Fruit fly (Drosophila melanogaster) whole organism, embryonic: ENCODE measurements around the gene CG15390.

ENCODE experiments used
- CG10543 ChIP-seq: fragments of 200-800 bp; sonication (Bioruptor generic); optimal IDR thresholded peaks from 3 replicates; lab custom pipeline; 2017; ENCODE audit warnings: missing biosample characterization, mild to moderate bottlenecking, missing genetic modification characterization, moderate library complexity
- CG11085 ChIP-seq: fragments of 200-800 bp; sonication (Bioruptor generic); IDR thresholded peaks from 2 replicates; pipeline ENCODE4 v1.3.6; 2022; ENCODE audit warnings: missing biosample characterization, missing genetic modification characterization
- CG11093 ChIP-seq: fragments of 200-800 bp; sonication (Bioruptor generic); IDR thresholded peaks from 3 replicates; pipeline ENCODE4 v1.3.6; 2022; ENCODE audit warnings: missing biosample characterization, missing genetic modification characterization
- CG13287 ChIP-seq: fragments of 200-800 bp; sonication (Bioruptor generic); IDR thresholded peaks from 2 replicates; pipeline ENCODE4 v1.3.6; 2022; ENCODE audit warnings: missing biosample characterization, missing genetic modification characterization; ENCODE audit not compliant: partially characterized antibody
- CG13424 ChIP-seq: fragments of 200-800 bp; sonication (Bioruptor generic); optimal IDR thresholded peaks from 2 replicates; lab custom pipeline; 2019; ENCODE audit warnings: missing biosample characterization, mild to moderate bottlenecking, missing genetic modification characterization, moderate library complexity
- CG15601 ChIP-seq: fragments of 200-800 bp; sonication (Bioruptor generic); optimal IDR thresholded peaks from 3 replicates; lab custom pipeline; 2019; ENCODE audit warnings: missing biosample characterization, mild to moderate bottlenecking, missing genetic modification characterization, moderate library complexity
- CG17829 ChIP-seq: fragments of 200-800 bp; optimal IDR thresholded peaks from 2 replicates; lab custom pipeline; 2019; ENCODE audit warnings: missing biosample characterization, mild to moderate bottlenecking, missing genetic modification characterization, moderate library complexity
- CG1792 ChIP-seq: fragments of 200-800 bp; sonication (Bioruptor generic); optimal IDR thresholded peaks from 2 replicates; lab custom pipeline; 2016; ENCODE audit warnings: missing biosample characterization, missing genetic modification characterization
- CG18476 ChIP-seq: fragments of 200-800 bp; sonication (Bioruptor generic); optimal IDR thresholded peaks from 2 replicates; lab custom pipeline; 2016; ENCODE audit warnings: missing biosample characterization, mild to moderate bottlenecking, missing genetic modification characterization
- CG2889 ChIP-seq: fragments of 200-800 bp; sonication (Bioruptor generic); IDR thresholded peaks from 3 replicates; pipeline ENCODE4 v1.3.6; 2022; ENCODE audit warnings: missing biosample characterization, missing genetic modification characterization
- CG31441 ChIP-seq: fragments of 200-800 bp; sonication (Bioruptor generic); IDR thresholded peaks from 2 replicates; pipeline ENCODE4 v1.3.6; 2022; ENCODE audit warnings: missing biosample characterization, missing genetic modification characterization
- CG34376 ChIP-seq: fragments of 200-800 bp; sonication (Bioruptor generic); optimal IDR thresholded peaks from 2 replicates; lab custom pipeline; 2018; ENCODE audit warnings: missing biosample characterization, mild to moderate bottlenecking, missing genetic modification characterization
- CG4854 ChIP-seq: fragments of 200-800 bp; sonication (Bioruptor generic); optimal IDR thresholded peaks from 2 replicates; lab custom pipeline; 2016; ENCODE audit warnings: missing biosample characterization, missing genetic modification characterization, inconsistent platforms
- CG7786 ChIP-seq: fragments of 200-800 bp; sonication (Bioruptor generic); optimal IDR thresholded peaks from 2 replicates; lab custom pipeline; 2016; ENCODE audit warnings: missing biosample characterization, missing genetic modification characterization
- CG7963 ChIP-seq: fragments of 200-800 bp; sonication (Bioruptor generic); IDR thresholded peaks from 3 replicates; pipeline ENCODE4 v1.3.6; 2022; ENCODE audit warnings: missing biosample characterization, missing genetic modification characterization; ENCODE audit not compliant: partially characterized antibody
- CG8765 ChIP-seq: fragments of 200-800 bp; sonication (Bioruptor generic); IDR thresholded peaks from 2 replicates; pipeline ENCODE4 v1.3.6; 2022; ENCODE audit warnings: missing biosample characterization, missing genetic modification characterization
- CG8924 ChIP-seq: fragments of 200-800 bp; optimal IDR thresholded peaks from 3 replicates; lab custom pipeline; 2019; ENCODE audit warnings: missing biosample characterization, mild to moderate bottlenecking, missing genetic modification characterization, moderate library complexity
- CrebB ChIP-seq: fragments of 200-800 bp; sonication (Bioruptor generic); optimal IDR thresholded peaks from 3 replicates; lab custom pipeline; 2018; ENCODE audit warnings: missing biosample characterization, mild to moderate bottlenecking, missing genetic modification characterization
- D19B ChIP-seq: fragments of 200-800 bp; sonication (Bioruptor generic); optimal IDR thresholded peaks from 2 replicates; lab custom pipeline; 2017; ENCODE audit warnings: missing biosample characterization, mild to moderate bottlenecking, missing genetic modification characterization
- Dad ChIP-seq: fragments of 200-800 bp; sonication (Bioruptor generic); optimal IDR thresholded peaks from 3 replicates; lab custom pipeline; 2016; ENCODE audit warnings: missing biosample characterization, missing genetic modification characterization
- Dbx ChIP-seq: fragments of 200-800 bp; sonication (Bioruptor generic); IDR thresholded peaks from 3 replicates; pipeline ENCODE4 v1.3.6; 2022; ENCODE audit warnings: missing biosample characterization, missing genetic modification characterization
- Deaf1 ChIP-seq: fragments of 200-800 bp; optimal IDR thresholded peaks from 3 replicates; lab custom pipeline; 2019; ENCODE audit warnings: missing biosample characterization, mild to moderate bottlenecking, missing genetic modification characterization, moderate library complexity
- ERR ChIP-seq: fragments of 200-800 bp; sonication (Bioruptor generic); optimal IDR thresholded peaks from 2 replicates; lab custom pipeline; 2016; ENCODE audit warnings: missing biosample characterization, missing genetic modification characterization
- Hand ChIP-seq: fragments of 200-800 bp; sonication (Bioruptor generic); optimal IDR thresholded peaks from 2 replicates; lab custom pipeline; 2017; ENCODE audit warnings: mild to moderate bottlenecking, missing biosample characterization, missing genetic modification reagents, missing genetic modification characterization
- Hr51 ChIP-seq, 2 experiments: fragments of 200-800 bp; sonication (Bioruptor generic); optimal IDR thresholded peaks; 2 replicates in 1 of 2; 3 replicates in 1 of 2; lab custom pipeline; 2016 to 2018; ENCODE audit warnings: missing biosample characterization in 2 of 2, missing genetic modification characterization in 2 of 2, mild to moderate bottlenecking in 1 of 2, moderate library complexity in 1 of 2
- Hr78 ChIP-seq, 2 experiments: fragments of 200-800 bp in 1 of 2; fragments of >200 bp in 1 of 2; sonication (Bioruptor generic) in 1 of 2; optimal IDR thresholded peaks; 2 replicates each; lab custom pipeline; 2017 to 2019; ENCODE audit warnings: missing biosample characterization in 2 of 2, missing genetic modification characterization in 2 of 2, mild to moderate bottlenecking in 1 of 2, moderate library complexity in 1 of 2
- Lim3 ChIP-seq: fragments of 200-800 bp; sonication (Bioruptor generic); IDR thresholded peaks from 2 replicates; pipeline ENCODE4 v1.3.6; 2022; ENCODE audit warnings: missing biosample characterization, missing genetic modification characterization
- Myb ChIP-seq: fragments of 200-800 bp; sonication (Bioruptor generic); optimal IDR thresholded peaks from 2 replicates; lab custom pipeline; 2016; ENCODE audit warnings: missing biosample characterization, missing genetic modification characterization
- Nf-YB ChIP-seq: fragments of 200-800 bp; sonication (Bioruptor generic); optimal IDR thresholded peaks from 3 replicates; lab custom pipeline; 2019; ENCODE audit warnings: missing biosample characterization, mild to moderate bottlenecking, missing genetic modification characterization, moderate library complexity
- Nf-YC ChIP-seq: fragments of 200-800 bp; optimal IDR thresholded peaks from 3 replicates; lab custom pipeline; 2019; ENCODE audit warnings: missing biosample characterization, mild to moderate bottlenecking, missing genetic modification characterization, moderate library complexity
- Sox102F ChIP-seq: fragments of 200-800 bp; sonication (Bioruptor generic); optimal IDR thresholded peaks from 2 replicates; lab custom pipeline; 2018; ENCODE audit warnings: missing biosample characterization, mild to moderate bottlenecking, missing genetic modification characterization, moderate library complexity
- Stat92E ChIP-seq, 3 experiments: fragments of >200 bp in 2 of 3; fragments of 200-800 bp in 1 of 3; sonication (Bioruptor generic) in 1 of 3; optimal IDR thresholded peaks; 2 replicates each; lab custom pipeline; 2017 to 2019; ENCODE audit warnings: missing biosample characterization in 3 of 3, missing genetic modification characterization in 3 of 3, mild to moderate bottlenecking in 1 of 3, moderate library complexity in 1 of 3
- corto ChIP-seq: fragments of 200-800 bp; sonication (Bioruptor generic); optimal IDR thresholded peaks from 2 replicates; lab custom pipeline; 2016; ENCODE audit warnings: missing biosample characterization, mild to moderate bottlenecking, missing genetic modification characterization, moderate library complexity
- dati ChIP-seq: fragments of 200-800 bp; sonication (Bioruptor generic); IDR thresholded peaks from 2 replicates; pipeline ENCODE4 v1.3.6; 2022; ENCODE audit warnings: missing biosample characterization, missing genetic modification characterization
- dmrt11E ChIP-seq: fragments of 200-800 bp; sonication (Bioruptor generic); optimal IDR thresholded peaks from 3 replicates; lab custom pipeline; 2018; ENCODE audit warnings: missing biosample characterization, mild to moderate bottlenecking, missing genetic modification characterization, moderate library complexity
- dmrt99B ChIP-seq: fragments of 200-800 bp; sonication (Bioruptor generic); optimal IDR thresholded peaks from 2 replicates; lab custom pipeline; 2018; ENCODE audit warnings: missing biosample characterization, mild to moderate bottlenecking, missing genetic modification characterization, moderate library complexity
- en ChIP-seq: fragments of 200-800 bp; sonication (Bioruptor generic); optimal IDR thresholded peaks from 2 replicates; lab custom pipeline; 2016; ENCODE audit warnings: missing biosample characterization, missing genetic modification characterization
- gem ChIP-seq: fragments of 200-800 bp; sonication (Bioruptor generic); optimal IDR thresholded peaks from 2 replicates; lab custom pipeline; 2019; ENCODE audit warnings: missing biosample characterization, mild to moderate bottlenecking, missing genetic modification characterization, moderate library complexity
- h ChIP-seq: fragments of >200 bp; optimal IDR thresholded peaks from 2 replicates; lab custom pipeline; 2017
- hkb ChIP-seq, 2 experiments: fragments of 200-800 bp in 1 of 2; fragments of >200 bp in 1 of 2; sonication (Bioruptor generic) in 1 of 2; IDR thresholded peaks in 1 of 2; optimal IDR thresholded peaks in 1 of 2; 2 replicates each; pipeline versions ENCODE4 v1.3.6 to Lab custom; 2017 to 2022; ENCODE audit warnings: missing biosample characterization in 1 of 2, missing genetic modification characterization in 1 of 2
- jumu ChIP-seq: fragments of 200-800 bp; sonication (Bioruptor generic); optimal IDR thresholded peaks from 3 replicates; lab custom pipeline; 2016; ENCODE audit warnings: missing biosample characterization, missing genetic modification characterization
- klu ChIP-seq: fragments of 200-800 bp; sonication (Bioruptor generic); IDR thresholded peaks from 2 replicates; pipeline ENCODE4 v1.3.6; 2022; ENCODE audit warnings: missing biosample characterization, missing genetic modification characterization
- lab ChIP-seq: fragments of 200-800 bp; sonication (Bioruptor generic); optimal IDR thresholded peaks from 3 replicates; lab custom pipeline; 2017; ENCODE audit warnings: missing biosample characterization, missing genetic modification characterization, mild to moderate bottlenecking, moderate library complexity, missing genetic modification reagents
- lbe ChIP-seq: fragments of 200-800 bp; sonication (Bioruptor generic); optimal IDR thresholded peaks from 2 replicates; lab custom pipeline; 2016; ENCODE audit warnings: missing biosample characterization, mild to moderate bottlenecking, missing genetic modification characterization
- nerfin-2 ChIP-seq: fragments of 200-800 bp; sonication (Bioruptor generic); IDR thresholded peaks from 2 replicates; pipeline ENCODE4 v1.3.6; 2022; ENCODE audit warnings: missing biosample characterization, missing genetic modification characterization; ENCODE audit not compliant: partially characterized antibody
- pan ChIP-seq, 4 experiments: fragments of >200 bp in 3 of 4; fragments of 200-800 bp in 1 of 4; sonication (Bioruptor generic) in 1 of 4; optimal IDR thresholded peaks in 3 of 4; IDR thresholded peaks in 1 of 4; 2 replicates each; pipeline versions ENCODE4 v1.3.6 to Lab custom; 2017 to 2022; ENCODE audit warnings: missing biosample characterization in 2 of 4, missing genetic modification characterization in 2 of 4, mixed read lengths in 1 of 4
- pb ChIP-seq: fragments of 200-800 bp; sonication (Bioruptor generic); optimal IDR thresholded peaks from 3 replicates; lab custom pipeline; 2016; ENCODE audit warnings: missing biosample characterization, missing genetic modification characterization
- shn ChIP-seq: fragments of 200-800 bp; sonication (Bioruptor generic); optimal IDR thresholded peaks from 3 replicates; lab custom pipeline; 2016; ENCODE audit warnings: missing biosample characterization, missing genetic modification characterization
- sima ChIP-seq: fragments of 200-800 bp; sonication (Bioruptor generic); optimal IDR thresholded peaks from 2 replicates; lab custom pipeline; 2016; ENCODE audit warnings: missing biosample characterization, missing genetic modification characterization

The CG15390 gene

DNA sequence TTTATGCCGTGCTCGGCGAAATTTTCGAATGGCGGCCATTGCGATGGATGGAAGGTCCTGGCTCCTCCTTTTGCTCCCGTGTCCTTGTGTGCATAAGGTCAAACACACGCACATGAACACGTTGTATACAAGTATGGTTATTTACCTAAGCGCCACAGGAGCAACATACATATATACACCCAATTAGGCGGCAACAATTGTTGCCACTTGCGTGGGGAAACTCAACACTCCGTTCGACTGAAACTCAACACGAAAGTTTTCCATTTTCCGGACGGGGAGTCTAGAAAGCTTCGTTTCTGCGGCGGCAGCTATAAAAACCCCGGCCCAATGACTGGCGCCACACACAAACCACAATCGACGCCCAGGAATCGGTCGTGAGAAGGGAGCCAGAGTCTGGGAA lies 16.8 kb downstream of the CG15390 start, which contains the start of gene CG46448:
Gene CG46448, plus strand, starts transcription at position 340 of the 400 bp plus-strand sequence.
- TF ChIP-seq CG1792 (GFP tag; lab: Kevin White, UChicago) (no peak), Lim3 (GFP tag; lab: Robert Waterston, UW) (0 out of 2 replicates have a peak, but pooled peaks have one; percentile 7), CG31441 (GFP tag; lab: Robert Waterston, UW) (no peak), CG34376 (no peak), hkb (optimal IDR thresholded peaks at IDR 0.05; lab: Kevin White, UChicago) (no peak), hkb (GFP tag; IDR thresholded peaks at IDR 0.05; lab: Robert Waterston, UW) (no peak), CrebB (tag; lab: Kevin White, UChicago) (no peak), Myb (no peak), pb (GFP tag; lab: Kevin White, UChicago) (no peak), CG11085 (GFP tag; lab: Robert Waterston, UW) (no peak), Deaf1 (tag; lab: Kevin White, UChicago) (peak; percentile 12), CG13287 (GFP tag; lab: Robert Waterston, UW) (no peak), CG7963 (no peak), lbe (GFP tag; lab: Kevin White, UChicago) (no peak), en (GFP tag; lab: Kevin White, UChicago) (no peak), Dad (no peak), CG2889 (GFP tag; lab: Robert Waterston, UW) (no peak), lab (GFP tag; lab: Kevin White, UChicago) (peak; percentile 16), nerfin-2 (GFP tag; lab: Robert Waterston, UW) (no peak), klu (GFP tag; lab: Robert Waterston, UW) (no peak), Dbx (no peak), Hr78 (GFP tag; optimal IDR thresholded peaks at IDR 0.05; lab: Kevin White, UChicago) (no peak), Stat92E (GFP tag; optimal IDR thresholded peaks at IDR 0.05; lab: Kevin White, UChicago) (no peak), Nf-YB (GFP tag; lab: Kevin White, UChicago) (peak; percentile 78), Nf-YC (peak; percentile 87), CG17829 (tag; lab: Kevin White, UChicago) (no peak)

DNA sequence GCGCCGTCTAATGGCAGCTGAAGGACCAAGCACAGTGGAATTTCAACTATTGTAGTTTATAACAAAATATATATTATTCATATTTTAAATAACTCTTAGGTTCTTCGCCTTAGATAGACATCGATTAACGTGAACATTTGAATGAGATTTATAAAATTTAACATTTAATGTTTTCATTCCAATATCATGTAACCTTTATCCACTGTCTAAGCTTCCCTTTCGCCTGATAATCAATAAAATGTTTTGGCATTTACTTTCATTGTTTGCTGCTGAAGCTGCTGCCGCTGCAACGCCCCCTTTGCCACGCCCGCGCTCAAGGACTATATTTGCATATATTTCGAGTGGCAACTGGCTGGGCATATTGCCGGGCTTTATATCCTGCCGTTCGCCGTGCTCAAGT lies 20.4 kb downstream of the CG15390 start:
- no peak for TF ChIP-seq h (lab: Kevin White, UChicago)
- TF ChIP-seq ERR (GFP tag; lab: Kevin White, UChicago) = no peak
- TF ChIP-seq jumu (GFP tag; lab: Kevin White, UChicago) = no peak
- no peak for TF ChIP-seq pan (optimal IDR thresholded peaks at IDR 0.05; lab: Kevin White, UChicago)
- no peak for TF ChIP-seq pan (GFP tag; optimal IDR thresholded peaks at IDR 0.05 in 1 of 2, IDR thresholded peaks at IDR 0.05 in 1 of 2)
- TF ChIP-seq CG18476 = no peak
- TF ChIP-seq CG8924 = no peak
- no peak for TF ChIP-seq corto
- no peak for TF ChIP-seq CG10543 (GFP tag; lab: Kevin White, UChicago)
- no peak for TF ChIP-seq sima (GFP tag; lab: Kevin White, UChicago)
- TF ChIP-seq CG13424 = peak; percentile 10
- no peak for TF ChIP-seq CG4854 (GFP tag; lab: Kevin White, UChicago)
- no peak for TF ChIP-seq CG8765 (GFP tag; lab: Robert Waterston, UW)
- no peak for TF ChIP-seq CG11093 (GFP tag; lab: Robert Waterston, UW)
- TF ChIP-seq Hr51 (GFP tag; optimal IDR thresholded peaks at IDR 0.05; lab: Kevin White, UChicago) = peak in 1 of 2 experiments; percentile 6
- no peak for TF ChIP-seq shn
- no peak for TF ChIP-seq D19B (GFP tag; lab: Kevin White, UChicago)
- TF ChIP-seq pb (GFP tag; lab: Kevin White, UChicago) = no peak
- no peak for TF ChIP-seq CG15601 (tag; lab: Kevin White, UChicago)
- peak; percentile 40 for TF ChIP-seq gem
- TF ChIP-seq CG7786 (GFP tag; lab: Kevin White, UChicago) = no peak
- peak; percentile 38 for TF ChIP-seq dmrt99B (tag; lab: Kevin White, UChicago)
- peak; percentile 37 for TF ChIP-seq Sox102F (GFP tag; lab: Kevin White, UChicago)
- no peak for TF ChIP-seq Hand
- no peak for TF ChIP-seq dmrt11E
- no peak for TF ChIP-seq dati (GFP tag; lab: Robert Waterston, UW)
